Worm (Caenorhabditis elegans) whole organism, young adult: ENCODE measurements around the gene nlp-43.

Experiments
- F57C9.4 ChIP-seq: sonication (generic microtip); optimal IDR thresholded peaks from 2 replicates; lab custom pipeline; 2017; ENCODE audit warnings: mild to moderate bottlenecking, missing genetic modification characterization, missing compliant biosample characterization
- bed-1 ChIP-seq: fragments of 200-800 bp; sonication (Bioruptor generic); IDR thresholded peaks from 2 replicates; pipeline ENCODE4 v1.3.6; 2022; ENCODE audit warnings: missing genetic modification reagents, missing genetic modification characterization, missing compliant biosample characterization
- nfyb-1 ChIP-seq: fragments of 200-800 bp; sonication (Bioruptor generic); IDR thresholded peaks from 2 replicates; pipeline ENCODE4 v1.3.6; 2022; ENCODE audit warnings: missing genetic modification reagents, missing genetic modification characterization, missing compliant biosample characterization
- nhr-80 ChIP-seq: sonication (generic microtip); optimal IDR thresholded peaks from 2 replicates; lab custom pipeline; 2016; ENCODE audit warnings: missing genetic modification characterization, missing compliant biosample characterization
- sea-2 ChIP-seq: fragments of 200-800 bp; sonication (Bioruptor generic); IDR thresholded peaks from 2 replicates; pipeline ENCODE4 v1.3.6; 2022; ENCODE audit warnings: missing genetic modification characterization, missing compliant biosample characterization
- unc-62 ChIP-seq: fragments of 150-350 bp; optimal IDR thresholded peaks from 2 replicates; lab custom pipeline; 2014; ENCODE audit warnings: missing biosample characterization, missing genetic modification reagents, missing genetic modification characterization
- ztf-22 ChIP-seq: fragments of 200-800 bp; sonication (Bioruptor generic); optimal IDR thresholded peaks from 2 replicates; lab custom pipeline; 2018; ENCODE audit warnings: mild to moderate bottlenecking, missing genetic modification characterization, moderate library complexity, missing compliant biosample characterization

- TF ChIP-seq ztf-22 (GFP tag; lab: Kevin White, UChicago), result no peak
- no peak for TF ChIP-seq bed-1 (GFP tag; lab: Robert Waterston, UW)
- no peak for TF ChIP-seq F57C9.4 (tag; lab: Kevin White, UChicago)
- no peak for TF ChIP-seq nfyb-1 (GFP tag; lab: Robert Waterston, UW)
- TF ChIP-seq sea-2, result no peak
- no peak for TF ChIP-seq nhr-80 (tag; lab: Kevin White, UChicago)
- no peak for TF ChIP-seq unc-62 (GFP tag; lab: Kevin White, UChicago)
These were observed at the start of gene nlp-43 for ce11 chrIII:5042112-5042511.
